Worm (Caenorhabditis elegans) whole organism, L1 larva: ENCODE results near the gene srh-56.
A peak's percentile ranks its signal among the peaks of the same experiment; 100 is the strongest.

Experiments
- C16A3.4 ChIP-seq: fragments of 150-350 bp; optimal IDR thresholded peaks from 2 replicates; lab custom pipeline; 2014; ENCODE audit warnings: missing biosample characterization, missing genetic modification characterization
- F16B12.6 ChIP-seq: fragments of 150-350 bp; optimal IDR thresholded peaks from 2 replicates; lab custom pipeline; 2014; ENCODE audit warnings: missing biosample characterization, missing genetic modification characterization
- ceh-82 ChIP-seq, 3 experiments: fragments of 150-350 bp in 1 of 3; sonication (generic microtip) in 2 of 3; optimal IDR thresholded peaks; 2 replicates each; lab custom pipeline; 2014 to 2017; ENCODE audit warnings: missing biosample characterization in 3 of 3, missing genetic modification characterization in 3 of 3
- dsc-1 ChIP-seq: sonication (generic microtip); optimal IDR thresholded peaks from 2 replicates; lab custom pipeline; 2016; ENCODE audit warnings: mild to moderate bottlenecking, missing genetic modification characterization, missing compliant biosample characterization
- efl-1 ChIP-seq, 4 experiments: fragments of 150-350 bp; optimal IDR thresholded peaks in 3 of 4; peaks in 1 of 4; 1 replicate in 1 of 4; 2 replicates in 3 of 4; lab custom pipeline; 2014; ENCODE audit warnings: missing biosample characterization in 2 of 4, missing genetic modification characterization in 2 of 4, missing genetic modification reagents in 2 of 4
- efl-3 ChIP-seq: fragments of 200-800 bp; sonication (Bioruptor generic); optimal IDR thresholded peaks from 2 replicates; lab custom pipeline; 2018; ENCODE audit warnings: mild to moderate bottlenecking, missing genetic modification characterization, missing compliant biosample characterization
- egl-13 ChIP-seq: sonication (generic microtip); optimal IDR thresholded peaks from 2 replicates; lab custom pipeline; 2016; ENCODE audit warnings: missing genotype, missing genetic modification reagents, missing genetic modification characterization, missing compliant biosample characterization
- egl-27 ChIP-seq, 2 experiments: fragments of 150-350 bp in 1 of 2; sonication (generic microtip); optimal IDR thresholded peaks; 3 replicates each; lab custom pipeline; 2017 to 2018; ENCODE audit warnings: missing biosample characterization in 2 of 2, missing genetic modification characterization in 2 of 2, missing genetic modification reagents in 2 of 2
- elt-2 ChIP-seq: sonication (generic microtip); optimal IDR thresholded peaks from 2 replicates; lab custom pipeline; 2016; ENCODE audit warnings: missing genetic modification characterization, mild to moderate bottlenecking, inconsistent platforms, missing compliant biosample characterization, missing genetic modification reagents
- fos-1 ChIP-seq: fragments of 150-350 bp; optimal IDR thresholded peaks from 2 replicates; lab custom pipeline; 2014; ENCODE audit warnings: missing biosample characterization, missing genetic modification characterization
- grh-1 ChIP-seq: fragments of 200-800 bp; sonication (Bioruptor generic); IDR thresholded peaks from 2 replicates; pipeline ENCODE4 v1.3.6; 2022; ENCODE audit warnings: missing genetic modification reagents, missing genetic modification characterization, missing compliant biosample characterization
- hlh-17 ChIP-seq: fragments of 200-800 bp; sonication (Bioruptor generic); optimal IDR thresholded peaks from 2 replicates; lab custom pipeline; 2018; ENCODE audit warnings: missing genetic modification characterization, mild to moderate bottlenecking, missing compliant biosample characterization, moderate library complexity, borderline replicate concordance
- hlh-4 ChIP-seq: sonication (generic microtip); optimal IDR thresholded peaks from 2 replicates; lab custom pipeline; 2016; ENCODE audit warnings: mild to moderate bottlenecking, missing genetic modification characterization, missing compliant biosample characterization
- irx-1 ChIP-seq: sonication (generic microtip); optimal IDR thresholded peaks from 2 replicates; lab custom pipeline; 2016; ENCODE audit warnings: missing genetic modification characterization, missing compliant biosample characterization
- jun-1 ChIP-seq: fragments of 150-350 bp; optimal IDR thresholded peaks from 2 replicates; lab custom pipeline; 2014; ENCODE audit warnings: missing biosample characterization, missing genetic modification reagents, missing genetic modification characterization
- lin-14 ChIP-seq: fragments of 200-800 bp; sonication (Bioruptor generic); optimal IDR thresholded peaks from 2 replicates; lab custom pipeline; 2018; ENCODE audit warnings: mild to moderate bottlenecking, missing genetic modification characterization, moderate library complexity, missing compliant biosample characterization
- lin-15B ChIP-seq: fragments of 150-350 bp; sonication (generic microtip); optimal IDR thresholded peaks from 3 replicates; lab custom pipeline; 2014; ENCODE audit warnings: missing biosample characterization, missing genetic modification characterization
- lin-35 ChIP-seq, 2 experiments: fragments of 150-350 bp; optimal IDR thresholded peaks; 2 replicates each; lab custom pipeline; 2014; ENCODE audit warnings: missing biosample characterization in 2 of 2, missing genetic modification characterization in 2 of 2, missing genetic modification reagents in 2 of 2
- nhr-19 ChIP-seq: fragments of 200-800 bp; sonication (Bioruptor generic); conservative IDR thresholded peaks from 2 replicates; pipeline ENCODE4 v1.3.6; 2022; ENCODE audit warnings: missing genetic modification characterization, missing compliant biosample characterization
- nhr-47 ChIP-seq: sonication (generic microtip); optimal IDR thresholded peaks from 2 replicates; lab custom pipeline; 2016; ENCODE audit warnings: mild to moderate bottlenecking, missing genetic modification characterization, moderate library complexity, missing compliant biosample characterization
- nhr-71 ChIP-seq: sonication (generic microtip); optimal IDR thresholded peaks from 2 replicates; lab custom pipeline; 2016; ENCODE audit warnings: mild to moderate bottlenecking, missing genetic modification characterization, moderate library complexity, missing compliant biosample characterization
- nhr-76 ChIP-seq: sonication (generic microtip); optimal IDR thresholded peaks from 2 replicates; lab custom pipeline; 2017; ENCODE audit warnings: missing biosample characterization, missing genetic modification characterization
- pag-3 ChIP-seq: sonication (generic microtip); optimal IDR thresholded peaks from 2 replicates; lab custom pipeline; 2017; ENCODE audit warnings: missing genetic modification characterization, mild to moderate bottlenecking, missing compliant biosample characterization, antibody characterized with exemption, borderline replicate concordance; ENCODE audit not compliant: insufficient read depth
- pqm-1 ChIP-seq: sonication (generic microtip); optimal IDR thresholded peaks from 3 replicates; lab custom pipeline; 2017; ENCODE audit warnings: missing biosample characterization, missing genetic modification characterization
- rnt-1 ChIP-seq: sonication (generic microtip); optimal IDR thresholded peaks from 2 replicates; lab custom pipeline; 2016; ENCODE audit warnings: mild to moderate bottlenecking, missing genetic modification characterization, moderate library complexity, missing compliant biosample characterization
- sptf-1 ChIP-seq: fragments of 150-350 bp; optimal IDR thresholded peaks from 2 replicates; lab custom pipeline; 2014; ENCODE audit warnings: missing biosample characterization, missing genetic modification characterization
- sup-37 ChIP-seq: fragments of 200-800 bp; sonication (Bioruptor generic); optimal IDR thresholded peaks from 2 replicates; lab custom pipeline; 2018; ENCODE audit warnings: mild to moderate bottlenecking, missing genetic modification characterization, missing compliant biosample characterization
- tlp-1 ChIP-seq: fragments of 150-350 bp; optimal IDR thresholded peaks from 2 replicates; lab custom pipeline; 2014; ENCODE audit warnings: missing biosample characterization, missing genetic modification characterization
- unc-130 ChIP-seq: fragments of 150-350 bp; optimal IDR thresholded peaks from 2 replicates; lab custom pipeline; 2017; ENCODE audit warnings: missing biosample characterization, missing genetic modification characterization, inconsistent platforms
- unc-62 ChIP-seq: fragments of 150-350 bp; optimal IDR thresholded peaks from 2 replicates; lab custom pipeline; 2014; ENCODE audit warnings: missing biosample characterization, missing genetic modification reagents, missing genetic modification characterization
- zip-4 ChIP-seq: fragments of 200-800 bp; sonication (Bioruptor generic); optimal IDR thresholded peaks from 2 replicates; lab custom pipeline; 2018; ENCODE audit warnings: mild to moderate bottlenecking, missing genetic modification characterization, moderate library complexity, missing compliant biosample characterization
- ztf-11 ChIP-seq, 2 experiments: sonication (generic microtip); optimal IDR thresholded peaks; 2 replicates each; lab custom pipeline; 2016 to 2017; ENCODE audit warnings: missing genetic modification characterization in 2 of 2, missing biosample characterization in 1 of 2, missing compliant biosample characterization in 1 of 2

The srh-56 gene

ce11 chrV:2807760-2808159, 36.1 kb downstream of the srh-56 start, which contains the start of gene ketn-1:
Gene ketn-1, minus strand, starts transcription at chrV:2807860.
- TF ChIP-seq grh-1 (GFP tag; lab: Robert Waterston, UW) (no peak), ztf-11 (tag; optimal IDR thresholded peaks at IDR 0.05; lab: Kevin White, UChicago) (no peak), egl-13 (no peak)

- TF ChIP-seq dsc-1, result peak; percentile 26
- TF ChIP-seq lin-14, result peak; percentile 54
- peak; percentile 81 for TF ChIP-seq pag-3 (tag; lab: Kevin White, UChicago)
- no peak for TF ChIP-seq nhr-47 (tag; lab: Kevin White, UChicago)
- TF ChIP-seq fos-1 (tag; lab: Kevin White, UChicago), result no peak
- peak; percentile 58 for TF ChIP-seq rnt-1 (tag; lab: Kevin White, UChicago)
- TF ChIP-seq nhr-76, result no peak
- TF ChIP-seq irx-1 (tag; lab: Kevin White, UChicago), result no peak
- no peak for TF ChIP-seq unc-62
- TF ChIP-seq nhr-71 (tag; lab: Kevin White, UChicago), result peak; percentile 34
- no peak for TF ChIP-seq C16A3.4
- TF ChIP-seq jun-1, result no peak
- no peak for TF ChIP-seq lin-15B (tag; lab: Kevin White, UChicago)
- TF ChIP-seq efl-3 (GFP tag; lab: Kevin White, UChicago), result no peak
- TF ChIP-seq elt-2 (tag; lab: Kevin White, UChicago), result no peak
- 0 out of 2 replicates have a peak, but pooled peaks have one; percentile 5 for TF ChIP-seq nhr-19 (GFP tag; lab: Robert Waterston, UW)
These were observed 37.8 kb downstream of the srh-56 start for ce11 chrV:2809443-2809842.

ce11 chrV:2810164-2810563, 38.5 kb downstream of the srh-56 start, which contains the start of gene F54E2.1:
Gene F54E2.1, plus strand, starts transcription at chrV:2810398.
- TF ChIP-seq pqm-1, result peak; percentile 97
- TF ChIP-seq tlp-1 (tag; lab: Kevin White, UChicago), result peak; percentile 79
- peak in 1 of 2 experiments; percentile 25 for TF ChIP-seq lin-35 (GFP tag; optimal IDR thresholded peaks at IDR 0.05; lab: Kevin White, UChicago)
- no peak for TF ChIP-seq sptf-1 (tag; lab: Kevin White, UChicago)
- TF ChIP-seq elt-2 (tag; lab: Kevin White, UChicago), result peak; percentile 87
- TF ChIP-seq, all 84 proteins: peak for 4

- TF ChIP-seq egl-27 (tag; optimal IDR thresholded peaks at IDR 0.05; lab: Kevin White, UChicago), result no peak
- TF ChIP-seq nhr-71 (tag; lab: Kevin White, UChicago), result peak; percentile 23
- no peak for TF ChIP-seq efl-1 (optimal IDR thresholded peaks at IDR 0.05; lab: Kevin White, UChicago)
- peak in 1 of 2 experiments; percentile 85 for TF ChIP-seq efl-1 (GFP tag; optimal IDR thresholded peaks at IDR 0.05 in 1 of 2; lab: Kevin White, UChicago)
- no peak for TF ChIP-seq sup-37 (GFP tag; lab: Kevin White, UChicago)
- TF ChIP-seq hlh-4 (tag; lab: Kevin White, UChicago), result peak; percentile 82
- TF ChIP-seq, all 84 proteins: peak for 3
These were observed 42.2 kb downstream of the srh-56 start, which contains the start of gene F54E2.9 for ce11 chrV:2813856-2814255. Gene F54E2.9, minus strand, starts transcription at chrV:2813987.

- TF ChIP-seq zip-4, result no peak
- no peak for TF ChIP-seq efl-1 (optimal IDR thresholded peaks at IDR 0.05; lab: Kevin White, UChicago)
- peak in 1 of 2 experiments; percentile 2 for TF ChIP-seq efl-1 (GFP tag; optimal IDR thresholded peaks at IDR 0.05 in 1 of 2; lab: Kevin White, UChicago)
- TF ChIP-seq hlh-4 (tag; lab: Kevin White, UChicago), result peak; percentile 31
- no peak for TF ChIP-seq lin-35 (GFP tag; optimal IDR thresholded peaks at IDR 0.05; lab: Kevin White, UChicago)
- TF ChIP-seq unc-130, result no peak
- no peak for TF ChIP-seq ceh-82 (tag; optimal IDR thresholded peaks at IDR 0.05; lab: Kevin White, UChicago)
- no peak for TF ChIP-seq F16B12.6 (tag; lab: Kevin White, UChicago)
- no peak for TF ChIP-seq hlh-17 (GFP tag; lab: Kevin White, UChicago)
These were observed 44.3 kb downstream of the srh-56 start, which contains the start of gene F54E2.5 for ce11 chrV:2815956-2816355. Gene F54E2.5, minus strand, starts transcription at chrV:2816056.
